Fruit fly (Drosophila melanogaster) whole organism, embryonic: ENCODE results near the gene Tsf2.
A peak's percentile ranks its signal among the peaks of the same experiment; 100 is the strongest.

Source experiments
- Atf6 ChIP-seq: fragments of 200-800 bp; sonication (Bioruptor generic); IDR thresholded peaks from 2 replicates; pipeline ENCODE4 v1.3.6; 2022; ENCODE audit warnings: missing biosample characterization, missing genetic modification characterization
- CG10543 ChIP-seq: fragments of 200-800 bp; sonication (Bioruptor generic); optimal IDR thresholded peaks from 3 replicates; lab custom pipeline; 2017; ENCODE audit warnings: missing biosample characterization, mild to moderate bottlenecking, missing genetic modification characterization, moderate library complexity
- CG11247 ChIP-seq: fragments of 200-800 bp; sonication (Bioruptor generic); IDR thresholded peaks from 2 replicates; pipeline ENCODE4 v1.3.6; 2022; ENCODE audit warnings: missing biosample characterization, missing genetic modification characterization
- CG12219 ChIP-seq: fragments of 200-800 bp; sonication (Bioruptor generic); optimal IDR thresholded peaks from 3 replicates; lab custom pipeline; 2018; ENCODE audit warnings: missing biosample characterization, mild to moderate bottlenecking, missing genetic modification characterization
- CG12942 ChIP-seq: fragments of 200-800 bp; sonication (Bioruptor generic); optimal IDR thresholded peaks from 3 replicates; lab custom pipeline; 2016; ENCODE audit warnings: missing biosample characterization, missing genetic modification characterization
- CG13775 ChIP-seq: fragments of 200-800 bp; sonication (Bioruptor generic); optimal IDR thresholded peaks from 3 replicates; lab custom pipeline; 2017; ENCODE audit warnings: missing biosample characterization, mild to moderate bottlenecking, missing genetic modification characterization
- CG14441 ChIP-seq: fragments of 200-800 bp; sonication (Bioruptor generic); IDR thresholded peaks from 2 replicates; pipeline ENCODE4 v1.3.6; 2022; ENCODE audit warnings: missing biosample characterization, missing genetic modification characterization
- CG15073 ChIP-seq: fragments of 200-800 bp; sonication (Bioruptor generic); optimal IDR thresholded peaks from 2 replicates; lab custom pipeline; 2016; ENCODE audit warnings: missing biosample characterization, missing genetic modification characterization
- CG1529 ChIP-seq: fragments of 200-800 bp; sonication (Bioruptor generic); optimal IDR thresholded peaks from 3 replicates; lab custom pipeline; 2018; ENCODE audit warnings: missing biosample characterization, missing genetic modification characterization
- CG16863 ChIP-seq: fragments of 200-800 bp; sonication (Bioruptor generic); optimal IDR thresholded peaks from 3 replicates; lab custom pipeline; 2016; ENCODE audit warnings: missing biosample characterization, missing genetic modification characterization
- CG1792 ChIP-seq: fragments of 200-800 bp; sonication (Bioruptor generic); optimal IDR thresholded peaks from 2 replicates; lab custom pipeline; 2016; ENCODE audit warnings: missing biosample characterization, missing genetic modification characterization
- CG18764 ChIP-seq: fragments of 200-800 bp; sonication (Bioruptor generic); optimal IDR thresholded peaks from 3 replicates; lab custom pipeline; 2016; ENCODE audit warnings: missing biosample characterization, missing genetic modification characterization
- CG5245 ChIP-seq: fragments of 200-800 bp; sonication (Bioruptor generic); optimal IDR thresholded peaks from 3 replicates; lab custom pipeline; 2016; ENCODE audit warnings: missing biosample characterization, missing genetic modification characterization
- CG5953 ChIP-seq: fragments of 200-800 bp; sonication (Bioruptor generic); IDR thresholded peaks from 2 replicates; pipeline ENCODE4 v1.3.6; 2022; ENCODE audit warnings: missing biosample characterization, missing genetic modification characterization
- CG6813 ChIP-seq: fragments of 200-800 bp; sonication (Bioruptor generic); optimal IDR thresholded peaks from 2 replicates; lab custom pipeline; 2017; ENCODE audit warnings: missing biosample characterization, missing genetic modification characterization, mild to moderate bottlenecking, moderate library complexity, missing genetic modification reagents
- CG7556 ChIP-seq: fragments of 200-800 bp; sonication (Bioruptor generic); optimal IDR thresholded peaks from 2 replicates; lab custom pipeline; 2017; ENCODE audit warnings: missing biosample characterization, mild to moderate bottlenecking, missing genetic modification characterization
- CG7786 ChIP-seq: fragments of 200-800 bp; sonication (Bioruptor generic); optimal IDR thresholded peaks from 2 replicates; lab custom pipeline; 2016; ENCODE audit warnings: missing biosample characterization, missing genetic modification characterization
- CG8388 ChIP-seq: fragments of 200-800 bp; sonication (Bioruptor generic); optimal IDR thresholded peaks from 2 replicates; lab custom pipeline; 2019; ENCODE audit warnings: missing biosample characterization, mild to moderate bottlenecking, missing genetic modification characterization, moderate library complexity
- CG8478 ChIP-seq: fragments of >200 bp; optimal IDR thresholded peaks from 2 replicates; lab custom pipeline; 2018
- CHES-1-like ChIP-seq: fragments of 200-800 bp; sonication (Bioruptor generic); optimal IDR thresholded peaks from 2 replicates; lab custom pipeline; 2016; ENCODE audit warnings: missing biosample characterization, missing genetic modification characterization
- E2f2 ChIP-seq: fragments of 200-800 bp; sonication (Bioruptor generic); IDR thresholded peaks from 2 replicates; pipeline ENCODE4 v1.3.6; 2022; ENCODE audit warnings: missing biosample characterization, missing genetic modification characterization
- Gsc ChIP-seq: fragments of 200-800 bp; sonication (Bioruptor generic); IDR thresholded peaks from 2 replicates; pipeline ENCODE4 v1.3.6; 2022; ENCODE audit warnings: missing biosample characterization, missing genetic modification characterization
- Six4 ChIP-seq: fragments of 200-800 bp; sonication (Bioruptor generic); optimal IDR thresholded peaks from 2 replicates; lab custom pipeline; 2016; ENCODE audit warnings: missing biosample characterization, missing genetic modification characterization
- Xbp1 ChIP-seq: fragments of 200-800 bp; sonication (Bioruptor generic); optimal IDR thresholded peaks from 3 replicates; lab custom pipeline; 2016; ENCODE audit warnings: missing biosample characterization, mild to moderate bottlenecking, missing genetic modification characterization
- ap ChIP-seq: fragments of 200-800 bp; sonication (Bioruptor generic); IDR thresholded peaks from 2 replicates; pipeline ENCODE4 v1.3.6; 2022; ENCODE audit warnings: missing biosample characterization, missing genetic modification characterization
- ato ChIP-seq: fragments of 200-800 bp; sonication (Bioruptor generic); IDR thresholded peaks from 2 replicates; pipeline ENCODE4 v1.3.6; 2022; ENCODE audit warnings: missing biosample characterization, missing genetic modification characterization; ENCODE audit not compliant: partially characterized antibody
- corto ChIP-seq: fragments of 200-800 bp; sonication (Bioruptor generic); optimal IDR thresholded peaks from 2 replicates; lab custom pipeline; 2016; ENCODE audit warnings: missing biosample characterization, mild to moderate bottlenecking, missing genetic modification characterization, moderate library complexity
- crol ChIP-seq: fragments of 200-800 bp; sonication (Bioruptor generic); IDR thresholded peaks from 2 replicates; pipeline ENCODE4 v1.3.6; 2022; ENCODE audit warnings: missing biosample characterization, missing genetic modification characterization
- cwo ChIP-seq: fragments of 200-800 bp; sonication (Bioruptor generic); optimal IDR thresholded peaks from 3 replicates; lab custom pipeline; 2017; ENCODE audit warnings: missing biosample characterization, missing genetic modification characterization, mild to moderate bottlenecking, moderate library complexity, missing genetic modification reagents
- dmrt99B ChIP-seq: fragments of 200-800 bp; sonication (Bioruptor generic); optimal IDR thresholded peaks from 2 replicates; lab custom pipeline; 2018; ENCODE audit warnings: missing biosample characterization, mild to moderate bottlenecking, missing genetic modification characterization, moderate library complexity
- dpn ChIP-seq, 2 experiments: fragments of 200-800 bp; sonication (Bioruptor generic); optimal IDR thresholded peaks; 3 replicates each; lab custom pipeline; 2016; ENCODE audit warnings: missing biosample characterization in 2 of 2, missing genetic modification characterization in 2 of 2
- emc ChIP-seq: fragments of 200-800 bp; sonication (Bioruptor generic); optimal IDR thresholded peaks from 2 replicates; lab custom pipeline; 2016; ENCODE audit warnings: missing biosample characterization, missing genetic modification characterization
- ems ChIP-seq: fragments of 200-800 bp; sonication (Bioruptor generic); optimal IDR thresholded peaks from 3 replicates; lab custom pipeline; 2016; ENCODE audit warnings: missing biosample characterization, missing genetic modification characterization
- fd96Cb ChIP-seq: fragments of 200-800 bp; sonication (Bioruptor generic); optimal IDR thresholded peaks from 2 replicates; lab custom pipeline; 2018; ENCODE audit warnings: missing biosample characterization, mild to moderate bottlenecking, missing genetic modification characterization, moderate library complexity
- gcm2 ChIP-seq: fragments of 200-800 bp; sonication (Bioruptor generic); optimal IDR thresholded peaks from 2 replicates; lab custom pipeline; 2016; ENCODE audit warnings: missing biosample characterization, missing genetic modification characterization
- gem ChIP-seq: fragments of 200-800 bp; sonication (Bioruptor generic); optimal IDR thresholded peaks from 2 replicates; lab custom pipeline; 2019; ENCODE audit warnings: missing biosample characterization, mild to moderate bottlenecking, missing genetic modification characterization, moderate library complexity
- jigr1 ChIP-seq: fragments of 200-800 bp; sonication (Bioruptor generic); IDR thresholded peaks from 3 replicates; pipeline ENCODE4 v1.3.6; 2022; ENCODE audit warnings: missing biosample characterization, missing genetic modification characterization
- kni ChIP-seq: fragments of 200-800 bp; sonication (Bioruptor generic); optimal IDR thresholded peaks from 3 replicates; lab custom pipeline; 2017; ENCODE audit warnings: mild to moderate bottlenecking, missing biosample characterization, missing genetic modification reagents, missing genetic modification characterization
- lilli ChIP-seq: fragments of 200-800 bp; sonication (Bioruptor generic); optimal IDR thresholded peaks from 3 replicates; lab custom pipeline; 2016; ENCODE audit warnings: missing biosample characterization, missing genetic modification characterization
- lola ChIP-seq, 3 experiments: fragments of >200 bp in 2 of 3; fragments of 200-800 bp in 1 of 3; sonication (Bioruptor generic) in 1 of 3; optimal IDR thresholded peaks; 2 replicates each; lab custom pipeline; 2017 to 2019; ENCODE audit warnings: missing biosample characterization in 3 of 3, missing genetic modification characterization in 3 of 3, mild to moderate bottlenecking in 1 of 3, moderate library complexity in 1 of 3
- mam ChIP-seq: fragments of 200-800 bp; sonication (Bioruptor generic); optimal IDR thresholded peaks from 3 replicates; lab custom pipeline; 2016; ENCODE audit warnings: missing biosample characterization, missing genetic modification characterization
- nerfin-1 ChIP-seq: fragments of 200-800 bp; sonication (Bioruptor generic); optimal IDR thresholded peaks from 3 replicates; lab custom pipeline; 2019; ENCODE audit warnings: missing biosample characterization, mild to moderate bottlenecking, missing genetic modification characterization, moderate library complexity
- nerfin-2 ChIP-seq: fragments of 200-800 bp; sonication (Bioruptor generic); IDR thresholded peaks from 2 replicates; pipeline ENCODE4 v1.3.6; 2022; ENCODE audit warnings: missing biosample characterization, missing genetic modification characterization; ENCODE audit not compliant: partially characterized antibody
- pb ChIP-seq: fragments of 200-800 bp; sonication (Bioruptor generic); optimal IDR thresholded peaks from 3 replicates; lab custom pipeline; 2016; ENCODE audit warnings: missing biosample characterization, missing genetic modification characterization
- pho ChIP-seq: fragments of 200-800 bp; sonication (Bioruptor generic); optimal IDR thresholded peaks from 2 replicates; lab custom pipeline; 2016; ENCODE audit warnings: missing biosample characterization, missing genetic modification characterization
- pita ChIP-seq: fragments of 200-800 bp; sonication (Bioruptor generic); optimal IDR thresholded peaks from 2 replicates; lab custom pipeline; 2017; ENCODE audit warnings: missing biosample characterization, mild to moderate bottlenecking, missing genetic modification characterization
- salm ChIP-seq: fragments of 200-800 bp; sonication (Bioruptor generic); optimal IDR thresholded peaks from 2 replicates; lab custom pipeline; 2018; ENCODE audit warnings: missing biosample characterization, mild to moderate bottlenecking, missing genetic modification characterization
- shn ChIP-seq: fragments of 200-800 bp; sonication (Bioruptor generic); optimal IDR thresholded peaks from 3 replicates; lab custom pipeline; 2016; ENCODE audit warnings: missing biosample characterization, missing genetic modification characterization
- slou ChIP-seq: fragments of 200-800 bp; sonication (Bioruptor generic); optimal IDR thresholded peaks from 3 replicates; lab custom pipeline; 2016; ENCODE audit warnings: missing biosample characterization, missing genetic modification characterization
- trem ChIP-seq: fragments of 200-800 bp; optimal IDR thresholded peaks from 3 replicates; lab custom pipeline; 2019; ENCODE audit warnings: missing biosample characterization, mild to moderate bottlenecking, missing genetic modification characterization, moderate library complexity
- unc-4 ChIP-seq: fragments of 200-800 bp; sonication (Bioruptor generic); IDR thresholded peaks from 2 replicates; pipeline ENCODE4 v1.3.6; 2022; ENCODE audit warnings: missing biosample characterization, missing genetic modification characterization; ENCODE audit not compliant: partially characterized antibody

Gene Tsf2

DNA sequence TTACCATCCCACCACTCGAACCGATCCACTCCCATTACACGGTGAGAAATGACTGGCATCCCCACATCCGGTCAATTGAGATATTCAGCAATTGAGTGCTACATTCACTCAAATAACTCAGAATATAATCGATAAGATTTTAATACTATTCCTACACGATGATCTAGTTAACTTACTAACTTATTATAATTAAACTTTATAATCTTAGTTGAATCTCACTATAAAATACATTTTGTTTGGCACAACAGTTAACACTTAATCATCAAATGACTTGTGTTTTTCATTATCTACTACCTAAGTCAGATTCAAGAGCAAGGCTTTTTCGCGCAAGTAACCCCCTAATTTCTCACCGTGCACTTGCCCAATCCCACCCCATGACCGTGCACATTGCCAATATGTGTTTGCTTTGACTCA is 38.2 kb downstream of the Tsf2 start (continued):
- no peak for TF ChIP-seq pita
- no peak; the same call in 1 of the 2 replicates for TF ChIP-seq Atf6
- no peak for TF ChIP-seq CG18764 (GFP tag; lab: Kevin White, UChicago)
- peak; percentile 36 for TF ChIP-seq Xbp1 (GFP tag; lab: Kevin White, UChicago)
- no peak for TF ChIP-seq CG16863 (GFP tag; lab: Kevin White, UChicago)
- no peak for TF ChIP-seq CG1792 (GFP tag; lab: Kevin White, UChicago)
- peak in 1 of 3 experiments; percentile 42 for TF ChIP-seq lola (GFP tag; optimal IDR thresholded peaks at IDR 0.05; lab: Kevin White, UChicago)
- no peak for TF ChIP-seq nerfin-2 (GFP tag; lab: Robert Waterston, UW)
- no peak for TF ChIP-seq CHES-1-like
- no peak for TF ChIP-seq CG5953 (GFP tag; lab: Robert Waterston, UW)
- no peak for TF ChIP-seq gcm2 (GFP tag; lab: Kevin White, UChicago)
- TF ChIP-seq crol, result no peak
- no peak for TF ChIP-seq ap (GFP tag; lab: Robert Waterston, UW)
- TF ChIP-seq CG11247, result no peak
- TF ChIP-seq CG6813 (GFP tag; lab: Kevin White, UChicago), result peak; percentile 30
- no peak for TF ChIP-seq trem (tag; lab: Kevin White, UChicago)
- TF ChIP-seq lilli (GFP tag; lab: Kevin White, UChicago), result peak; percentile 53
- TF ChIP-seq dpn (GFP tag; optimal IDR thresholded peaks at IDR 0.05; lab: Kevin White, UChicago), result peak in 1 of 2 experiments; percentile 3
- no peak for TF ChIP-seq ato (GFP tag; lab: Robert Waterston, UW)
- TF ChIP-seq CG12219, result peak; percentile 47
- TF ChIP-seq ems (GFP tag; lab: Kevin White, UChicago), result no peak
- no peak for TF ChIP-seq pb
- TF ChIP-seq CG10543, result peak; percentile 7
- TF ChIP-seq CG5245 (GFP tag; lab: Kevin White, UChicago), result no peak
- peak; percentile 60 for TF ChIP-seq corto (GFP tag; lab: Kevin White, UChicago)
- TF ChIP-seq salm, result no peak
- TF ChIP-seq CG12942 (GFP tag; lab: Kevin White, UChicago), result no peak
- TF ChIP-seq CG8388 (GFP tag; lab: Kevin White, UChicago), result peak; percentile 48
- TF ChIP-seq CG14441, result no peak
- peak; percentile 36 for TF ChIP-seq fd96Cb (tag; lab: Kevin White, UChicago)
- peak; percentile 3 for TF ChIP-seq CG7786 (GFP tag; lab: Kevin White, UChicago)
- no peak for TF ChIP-seq emc (GFP tag; lab: Kevin White, UChicago)
- TF ChIP-seq shn (GFP tag; lab: Kevin White, UChicago), result no peak
- peak; percentile 66 for TF ChIP-seq gem (tag; lab: Kevin White, UChicago)
- TF ChIP-seq Gsc (GFP tag; lab: Robert Waterston, UW), result no peak
- peak; percentile 13 for TF ChIP-seq CG13775 (GFP tag; lab: Kevin White, UChicago)
- peak; percentile 56 for TF ChIP-seq CG7556 (GFP tag; lab: Kevin White, UChicago)
- no peak for TF ChIP-seq kni (GFP tag; lab: Kevin White, UChicago)
- no peak for TF ChIP-seq Six4 (GFP tag; lab: Kevin White, UChicago)
- peak; percentile 35 for TF ChIP-seq nerfin-1 (tag; lab: Kevin White, UChicago)
- no peak for TF ChIP-seq CG15073 (GFP tag; lab: Kevin White, UChicago)
- no peak for TF ChIP-seq CG8478
- TF ChIP-seq cwo (GFP tag; lab: Kevin White, UChicago), result peak; percentile 12
- TF ChIP-seq jigr1 (GFP tag; lab: Robert Waterston, UW), result no peak
- no peak for TF ChIP-seq pho (GFP tag; lab: Kevin White, UChicago)
- TF ChIP-seq unc-4, result no peak
- TF ChIP-seq dmrt99B (tag; lab: Kevin White, UChicago), result peak; percentile 55
- no peak for TF ChIP-seq slou (GFP tag; lab: Kevin White, UChicago)
- TF ChIP-seq E2f2 (GFP tag; lab: Robert Waterston, UW), result no peak
- peak; percentile 24 for TF ChIP-seq CG1529
- TF ChIP-seq mam, result peak; percentile 8
